Fruit fly (Drosophila melanogaster) whole organism, embryonic: Measurements from ENCODE around the gene CG9626.
A peak's percentile ranks its signal among the peaks of the same experiment; 100 is the strongest.

ENCODE experiments used
- Antp ChIP-seq: fragments of 200-800 bp; sonication (Bioruptor generic); optimal IDR thresholded peaks from 3 replicates; lab custom pipeline; 2016; ENCODE audit warnings: missing biosample characterization, missing genetic modification characterization
- CG10267 ChIP-seq: fragments of 200-800 bp; sonication (Bioruptor generic); optimal IDR thresholded peaks from 2 replicates; lab custom pipeline; 2018; ENCODE audit warnings: missing biosample characterization, mild to moderate bottlenecking, missing genetic modification characterization, moderate library complexity
- CG10366 ChIP-seq: fragments of 200-800 bp; sonication (Bioruptor generic); IDR thresholded peaks from 2 replicates; pipeline ENCODE4 v1.3.6; 2022; ENCODE audit warnings: missing biosample characterization, missing genetic modification characterization
- CG11398 ChIP-seq: fragments of 200-800 bp; sonication (Bioruptor generic); optimal IDR thresholded peaks from 2 replicates; lab custom pipeline; 2016; ENCODE audit warnings: missing biosample characterization, missing genetic modification characterization
- CG11696 ChIP-seq: fragments of 200-800 bp; sonication (Bioruptor generic); IDR thresholded peaks from 2 replicates; pipeline ENCODE4 v1.3.6; 2022; ENCODE audit warnings: missing biosample characterization, missing genetic modification characterization
- CG13894 ChIP-seq: fragments of 200-800 bp; sonication (Bioruptor generic); optimal IDR thresholded peaks from 3 replicates; lab custom pipeline; 2018; ENCODE audit warnings: missing biosample characterization, mild to moderate bottlenecking, missing genetic modification characterization, moderate library complexity
- CG16779 ChIP-seq: fragments of 200-800 bp; sonication (Bioruptor generic); IDR thresholded peaks from 2 replicates; pipeline ENCODE4 v1.3.6; 2022; ENCODE audit warnings: missing biosample characterization, missing genetic modification characterization
- CG18262 ChIP-seq: fragments of 200-800 bp; optimal IDR thresholded peaks from 3 replicates; lab custom pipeline; 2019; ENCODE audit warnings: missing biosample characterization, mild to moderate bottlenecking, missing genetic modification characterization, moderate library complexity
- CG2129 ChIP-seq: fragments of 200-800 bp; sonication (Bioruptor generic); IDR thresholded peaks from 2 replicates; pipeline ENCODE4 v1.3.6; 2022; ENCODE audit warnings: missing biosample characterization, missing genetic modification characterization; ENCODE audit not compliant: partially characterized antibody
- CG42726 ChIP-seq: fragments of 200-800 bp; sonication (Bioruptor generic); IDR thresholded peaks from 2 replicates; pipeline ENCODE4 v1.3.6; 2022; ENCODE audit warnings: missing biosample characterization, missing genetic modification characterization; ENCODE audit not compliant: partially characterized antibody
- CG4282 ChIP-seq: fragments of 200-800 bp; sonication (Bioruptor generic); optimal IDR thresholded peaks from 2 replicates; lab custom pipeline; 2016; ENCODE audit warnings: missing biosample characterization, missing genetic modification characterization
- CG4707 ChIP-seq: fragments of 200-800 bp; sonication (Bioruptor generic); optimal IDR thresholded peaks from 2 replicates; lab custom pipeline; 2018; ENCODE audit warnings: missing biosample characterization, mild to moderate bottlenecking, missing genetic modification characterization, moderate library complexity
- CG6791 ChIP-seq: fragments of 200-800 bp; sonication (Bioruptor generic); IDR thresholded peaks from 3 replicates; pipeline ENCODE4 v1.3.6; 2022; ENCODE audit warnings: missing biosample characterization, missing genetic modification characterization; ENCODE audit not compliant: partially characterized antibody
- CG7987 ChIP-seq: fragments of 200-800 bp; sonication (Bioruptor generic); optimal IDR thresholded peaks from 2 replicates; lab custom pipeline; 2018; ENCODE audit warnings: missing biosample characterization, mild to moderate bottlenecking, missing genetic modification characterization, moderate library complexity
- CG9609 ChIP-seq: fragments of 200-800 bp; sonication (Bioruptor generic); optimal IDR thresholded peaks from 3 replicates; lab custom pipeline; 2016; ENCODE audit warnings: missing biosample characterization, missing genetic modification characterization
- CG9797 ChIP-seq: fragments of 200-800 bp; sonication (Bioruptor generic); optimal IDR thresholded peaks from 3 replicates; lab custom pipeline; 2018; ENCODE audit warnings: missing biosample characterization, mild to moderate bottlenecking, missing genetic modification characterization
- CG9817 ChIP-seq: fragments of 200-800 bp; sonication (Bioruptor generic); optimal IDR thresholded peaks from 2 replicates; lab custom pipeline; 2018; ENCODE audit warnings: missing biosample characterization, mild to moderate bottlenecking, missing genetic modification characterization, moderate library complexity
- CoRest ChIP-seq: fragments of 200-800 bp; sonication (Bioruptor generic); optimal IDR thresholded peaks from 3 replicates; lab custom pipeline; 2018; ENCODE audit warnings: missing biosample characterization, mild to moderate bottlenecking, missing genetic modification characterization, moderate library complexity
- Dp ChIP-seq: fragments of 200-800 bp; sonication (Bioruptor generic); optimal IDR thresholded peaks from 2 replicates; lab custom pipeline; 2018; ENCODE audit warnings: missing biosample characterization, mild to moderate bottlenecking, missing genetic modification characterization, moderate library complexity
- E2f2 ChIP-seq: fragments of 200-800 bp; sonication (Bioruptor generic); IDR thresholded peaks from 2 replicates; pipeline ENCODE4 v1.3.6; 2022; ENCODE audit warnings: missing biosample characterization, missing genetic modification characterization
- GATAe ChIP-seq: fragments of 200-800 bp; sonication (Bioruptor generic); conservative IDR thresholded peaks from 2 replicates; pipeline ENCODE4 v1.3.6; 2022; ENCODE audit warnings: missing biosample characterization, missing genetic modification characterization
- Hr78 ChIP-seq, 2 experiments: fragments of 200-800 bp in 1 of 2; fragments of >200 bp in 1 of 2; sonication (Bioruptor generic) in 1 of 2; optimal IDR thresholded peaks; 2 replicates each; lab custom pipeline; 2017 to 2019; ENCODE audit warnings: missing biosample characterization in 2 of 2, missing genetic modification characterization in 2 of 2, mild to moderate bottlenecking in 1 of 2, moderate library complexity in 1 of 2
- NC2α ChIP-seq: fragments of 200-800 bp; sonication (Bioruptor generic); optimal IDR thresholded peaks from 2 replicates; lab custom pipeline; 2016; ENCODE audit warnings: missing biosample characterization, missing genetic modification characterization
- Rfx ChIP-seq: fragments of 200-800 bp; sonication (Bioruptor generic); IDR thresholded peaks from 2 replicates; pipeline ENCODE4 v1.3.6; 2022; ENCODE audit warnings: missing biosample characterization, missing genetic modification characterization
- Rx ChIP-seq: fragments of 200-800 bp; sonication (Bioruptor generic); IDR thresholded peaks from 2 replicates; pipeline ENCODE4 v1.3.6; 2022; ENCODE audit warnings: missing biosample characterization, missing genetic modification characterization
- Scr ChIP-seq: fragments of 200-800 bp; sonication (Bioruptor generic); IDR thresholded peaks from 2 replicates; pipeline ENCODE4 v1.3.6; 2022; ENCODE audit warnings: missing biosample characterization, missing genetic modification characterization; ENCODE audit not compliant: partially characterized antibody
- Side ChIP-seq: fragments of 200-800 bp; sonication (Bioruptor generic); optimal IDR thresholded peaks from 2 replicates; lab custom pipeline; 2016; ENCODE audit warnings: missing biosample characterization, missing genetic modification characterization
- Stat92E ChIP-seq, 3 experiments: fragments of >200 bp in 2 of 3; fragments of 200-800 bp in 1 of 3; sonication (Bioruptor generic) in 1 of 3; optimal IDR thresholded peaks; 2 replicates each; lab custom pipeline; 2017 to 2019; ENCODE audit warnings: missing biosample characterization in 3 of 3, missing genetic modification characterization in 3 of 3, mild to moderate bottlenecking in 1 of 3, moderate library complexity in 1 of 3
- YL-1 ChIP-seq: fragments of 200-800 bp; sonication (Bioruptor generic); optimal IDR thresholded peaks from 3 replicates; lab custom pipeline; 2017; ENCODE audit warnings: missing biosample characterization, mild to moderate bottlenecking, missing genetic modification characterization
- ap ChIP-seq: fragments of 200-800 bp; sonication (Bioruptor generic); IDR thresholded peaks from 2 replicates; pipeline ENCODE4 v1.3.6; 2022; ENCODE audit warnings: missing biosample characterization, missing genetic modification characterization
- ash1 ChIP-seq: fragments of 200-800 bp; sonication (Bioruptor generic); optimal IDR thresholded peaks from 2 replicates; lab custom pipeline; 2018; ENCODE audit warnings: missing biosample characterization, mild to moderate bottlenecking, missing genetic modification characterization
- br ChIP-seq: fragments of >200 bp; optimal IDR thresholded peaks from 2 replicates; lab custom pipeline; 2017
- corto ChIP-seq: fragments of 200-800 bp; sonication (Bioruptor generic); optimal IDR thresholded peaks from 2 replicates; lab custom pipeline; 2016; ENCODE audit warnings: missing biosample characterization, mild to moderate bottlenecking, missing genetic modification characterization, moderate library complexity
- dati ChIP-seq: fragments of 200-800 bp; sonication (Bioruptor generic); IDR thresholded peaks from 2 replicates; pipeline ENCODE4 v1.3.6; 2022; ENCODE audit warnings: missing biosample characterization, missing genetic modification characterization
- en ChIP-seq: fragments of 200-800 bp; sonication (Bioruptor generic); optimal IDR thresholded peaks from 2 replicates; lab custom pipeline; 2016; ENCODE audit warnings: missing biosample characterization, missing genetic modification characterization
- fd102C ChIP-seq: fragments of 200-800 bp; sonication (Bioruptor generic); optimal IDR thresholded peaks from 2 replicates; lab custom pipeline; 2018; ENCODE audit warnings: missing biosample characterization, mild to moderate bottlenecking, missing genetic modification characterization, moderate library complexity
- gfzf ChIP-seq: fragments of 200-800 bp; sonication (Bioruptor generic); optimal IDR thresholded peaks from 2 replicates; lab custom pipeline; 2016; ENCODE audit warnings: missing biosample characterization, mild to moderate bottlenecking, missing genetic modification characterization, moderate library complexity
- hkb ChIP-seq, 2 experiments: fragments of 200-800 bp in 1 of 2; fragments of >200 bp in 1 of 2; sonication (Bioruptor generic) in 1 of 2; IDR thresholded peaks in 1 of 2; optimal IDR thresholded peaks in 1 of 2; 2 replicates each; pipeline versions ENCODE4 v1.3.6 to Lab custom; 2017 to 2022; ENCODE audit warnings: missing biosample characterization in 1 of 2, missing genetic modification characterization in 1 of 2
- lbe ChIP-seq: fragments of 200-800 bp; sonication (Bioruptor generic); optimal IDR thresholded peaks from 2 replicates; lab custom pipeline; 2016; ENCODE audit warnings: missing biosample characterization, mild to moderate bottlenecking, missing genetic modification characterization
- mirr ChIP-seq: fragments of 200-800 bp; sonication (Bioruptor generic); optimal IDR thresholded peaks from 3 replicates; lab custom pipeline; 2018; ENCODE audit warnings: missing biosample characterization, mild to moderate bottlenecking, missing genetic modification characterization
- nerfin-2 ChIP-seq: fragments of 200-800 bp; sonication (Bioruptor generic); IDR thresholded peaks from 2 replicates; pipeline ENCODE4 v1.3.6; 2022; ENCODE audit warnings: missing biosample characterization, missing genetic modification characterization; ENCODE audit not compliant: partially characterized antibody
- ro ChIP-seq: fragments of 200-800 bp; sonication (Bioruptor generic); IDR thresholded peaks from 2 replicates; pipeline ENCODE4 v1.3.6; 2022; ENCODE audit warnings: missing biosample characterization, missing genetic modification characterization
- sd ChIP-seq: fragments of 200-800 bp; sonication (Bioruptor generic); optimal IDR thresholded peaks from 3 replicates; lab custom pipeline; 2018; ENCODE audit warnings: missing biosample characterization, mild to moderate bottlenecking, missing genetic modification characterization, moderate library complexity
- sqz ChIP-seq: fragments of 200-800 bp; sonication (Bioruptor generic); optimal IDR thresholded peaks from 3 replicates; lab custom pipeline; 2018; ENCODE audit warnings: missing biosample characterization, mild to moderate bottlenecking, missing genetic modification characterization
- toy ChIP-seq: fragments of 200-800 bp; sonication (Bioruptor generic); IDR thresholded peaks from 2 replicates; pipeline ENCODE4 v1.3.6; 2022; ENCODE audit warnings: missing biosample characterization, missing genetic modification characterization
- vvl ChIP-seq: fragments of 200-800 bp; sonication (Bioruptor generic); IDR thresholded peaks from 2 replicates; pipeline ENCODE4 v1.3.6; 2022; ENCODE audit warnings: missing biosample characterization, missing genetic modification characterization
- zen2 ChIP-seq: fragments of 200-800 bp; sonication (Bioruptor generic); IDR thresholded peaks from 3 replicates; pipeline ENCODE4 v1.3.6; 2022; ENCODE audit warnings: missing biosample characterization, missing genetic modification characterization; ENCODE audit not compliant: partially characterized antibody

CG9626 gene

dm6 chr3R:8316344-8317105 lies 15.7 kb upstream of the CG9626 start, which contains the start of gene Coq2 (continued):
- TF ChIP-seq CG18262 (tag; lab: Kevin White, UChicago) (no peak), sd (tag; lab: Kevin White, UChicago) (peak; percentile 92), toy (no peak), dati (no peak), CG16779 (GFP tag; lab: Robert Waterston, UW) (no peak), CG9817 (tag; lab: Kevin White, UChicago) (no peak), br (lab: Kevin White, UChicago) (no peak), fd102C (GFP tag; lab: Kevin White, UChicago) (no peak), CG11696 (GFP tag; lab: Robert Waterston, UW) (no peak), corto (GFP tag; lab: Kevin White, UChicago) (no peak), GATAe (GFP tag; lab: Robert Waterston, UW) (peak; percentile 24; the same call in 1 of the 2 replicates), Rfx (GFP tag; lab: Robert Waterston, UW) (0 out of 2 replicates have a peak, but pooled peaks have one; percentile 32), ro (GFP tag; lab: Robert Waterston, UW) (no peak), CG13894 (tag; lab: Kevin White, UChicago) (no peak), CG11398 (GFP tag; lab: Kevin White, UChicago) (no peak), CG10267 (tag; lab: Kevin White, UChicago) (no peak), Antp (GFP tag; lab: Kevin White, UChicago) (no peak), CG10366 (GFP tag; lab: Robert Waterston, UW) (no peak), CG4707 (GFP tag; lab: Kevin White, UChicago) (no peak), en (GFP tag; lab: Kevin White, UChicago) (no peak), CoRest (tag; lab: Kevin White, UChicago) (no peak), CG7987 (GFP tag; lab: Kevin White, UChicago) (no peak), ash1 (no peak), Rx (GFP tag; lab: Robert Waterston, UW) (no peak), hkb (optimal IDR thresholded peaks at IDR 0.05; lab: Kevin White, UChicago) (peak; percentile 42), hkb (GFP tag; IDR thresholded peaks at IDR 0.05; lab: Robert Waterston, UW) (no peak), CG4282 (no peak), Side (GFP tag; lab: Kevin White, UChicago) (no peak), NC2α (GFP tag; lab: Kevin White, UChicago) (no peak), Hr78 (GFP tag; optimal IDR thresholded peaks at IDR 0.05; lab: Kevin White, UChicago) (no peak)
- TF ChIP-seq, all 482 proteins: peak for 50

- no peak for TF ChIP-seq ap (GFP tag; lab: Robert Waterston, UW)
- no peak for TF ChIP-seq mirr (GFP tag; lab: Kevin White, UChicago)
- no peak for TF ChIP-seq dati
- peak; percentile 75 for TF ChIP-seq YL-1 (GFP tag; lab: Kevin White, UChicago)
- 0 out of 2 replicates have a peak, but pooled peaks have one; percentile 39 for TF ChIP-seq CG42726
- peak; percentile 81 for TF ChIP-seq sqz (GFP tag; lab: Kevin White, UChicago)
- peak; percentile 79 for TF ChIP-seq nerfin-2 (GFP tag; lab: Robert Waterston, UW)
- peak; percentile 54 for TF ChIP-seq CG9797
- peak; percentile 81 for TF ChIP-seq Scr (GFP tag; lab: Robert Waterston, UW)
- peak; percentile 66 for TF ChIP-seq CG2129 (GFP tag; lab: Robert Waterston, UW)
- no peak for TF ChIP-seq CG16779 (GFP tag; lab: Robert Waterston, UW)
- TF ChIP-seq CG9609 (GFP tag; lab: Kevin White, UChicago) = no peak
- TF ChIP-seq E2f2 (GFP tag; lab: Robert Waterston, UW) = peak; percentile 98
- TF ChIP-seq lbe = peak; percentile 34
- peak; percentile 30 for TF ChIP-seq gfzf
- peak; percentile 96 for TF ChIP-seq Dp (GFP tag; lab: Kevin White, UChicago)
- peak in 1 of 3 experiments; percentile 43 for TF ChIP-seq Stat92E (GFP tag; optimal IDR thresholded peaks at IDR 0.05; lab: Kevin White, UChicago)
- TF ChIP-seq CG6791 = peak; percentile 90
- TF ChIP-seq vvl (GFP tag; lab: Robert Waterston, UW) = no peak
- TF ChIP-seq zen2 (GFP tag; lab: Robert Waterston, UW) = peak; percentile 75; the same call in 2 of the 3 replicates
Measured at dm6 chr3R:8313038-8313437, 12.3 kb upstream of the CG9626 start, which contains the start of gene CG7483. TSS of gene CG7483 (plus strand) at chr3R:8313208.
